Fruit fly (Drosophila melanogaster) whole organism, adult: ENCODE data around the gene scat.

Experiments
- Clk ChIP-seq: fragments of 200-800 bp; sonication (Bioruptor generic); optimal IDR thresholded peaks from 2 replicates; lab custom pipeline; 2017; ENCODE audit warnings: missing biosample characterization, missing genetic modification characterization
- cic ChIP-seq: fragments of 200-800 bp; sonication (Bioruptor generic); optimal IDR thresholded peaks from 2 replicates; lab custom pipeline; 2017; ENCODE audit warnings: missing biosample characterization, mild to moderate bottlenecking, missing genetic modification characterization, moderate library complexity
- kay ChIP-seq: fragments of 200-800 bp; sonication (Bioruptor generic); peaks from one replicate; lab custom pipeline; 2016; ENCODE audit warnings: missing biosample characterization, missing genetic modification characterization, borderline replicate concordance

- TF ChIP-seq kay (GFP tag; lab: Kevin White, UChicago) (peak; percentile 65), cic (GFP tag; lab: Kevin White, UChicago) (peak; percentile 21), Clk (GFP tag; lab: Kevin White, UChicago) (peak; percentile 81)
Observed at dm6 chr2L:9430992-9431602, at the start of gene scat, which contains the start of gene FucTB.
